Worm (Caenorhabditis elegans): ENCODE results near the gene Y54E2A.4.

ce11 chrII:14728119-14728518, 26.3 kb upstream of the Y54E2A.4 start:
- TF ChIP-seq R02D3.7 (tag; optimal IDR thresholded peaks at IDR 0.05) (no peak), nhr-76 (tag; optimal IDR thresholded peaks at IDR 0.05) (no peak), mdl-1 (tag; optimal IDR thresholded peaks at IDR 0.05) (no peak), unc-62 (GFP tag; optimal IDR thresholded peaks at IDR 0.05) (no peak), ztf-11 (tag; optimal IDR thresholded peaks at IDR 0.05) (no peak)

Data from whole organism, L3 larva.